Worm (Caenorhabditis elegans) whole organism, young adult: Measurements from ENCODE around the gene cft-1.
A peak's percentile ranks its signal among the peaks of the same experiment; 100 is the strongest.

Experiments used
- B0336.3 ChIP-seq: fragments of 200-800 bp; sonication (Bioruptor generic); IDR thresholded peaks from 2 replicates; pipeline ENCODE4 v1.3.6; 2022; ENCODE audit warnings: missing genetic modification characterization, missing compliant biosample characterization
- C06A6.2 ChIP-seq: fragments of 200-800 bp; sonication (Bioruptor generic); conservative IDR thresholded peaks from 2 replicates; pipeline ENCODE4 v1.3.6; 2022; ENCODE audit warnings: missing genetic modification characterization, missing compliant biosample characterization
- F10E7.11 ChIP-seq: sonication (generic microtip); optimal IDR thresholded peaks from 2 replicates; lab custom pipeline; 2017; ENCODE audit warnings: mild to moderate bottlenecking, missing genetic modification characterization, moderate library complexity, missing compliant biosample characterization
- F39B2.1 ChIP-seq: fragments of 200-800 bp; sonication (Bioruptor generic); IDR thresholded peaks from 2 replicates; pipeline ENCODE4 v1.3.6; 2022; ENCODE audit warnings: missing genetic modification reagents, missing genetic modification characterization, missing compliant biosample characterization
- F52B5.7 ChIP-seq: sonication (generic microtip); optimal IDR thresholded peaks from 2 replicates; lab custom pipeline; 2016; ENCODE audit warnings: mild to moderate bottlenecking, missing genetic modification characterization, missing compliant biosample characterization
- F55B11.4 ChIP-seq: sonication (generic microtip); optimal IDR thresholded peaks from 2 replicates; lab custom pipeline; 2016; ENCODE audit warnings: missing compliant biosample characterization, missing genetic modification characterization, borderline replicate concordance; ENCODE audit not compliant: insufficient read depth
- aptf-2 ChIP-seq: fragments of 200-800 bp; sonication (Bioruptor generic); conservative IDR thresholded peaks from 2 replicates; pipeline ENCODE4 v1.3.6; 2022; ENCODE audit warnings: missing genetic modification reagents, missing genetic modification characterization, missing compliant biosample characterization
- athp-1 ChIP-seq: sonication (generic microtip); optimal IDR thresholded peaks from 2 replicates; lab custom pipeline; 2017; ENCODE audit warnings: mild to moderate bottlenecking, missing genetic modification characterization, missing compliant biosample characterization
- attf-3 ChIP-seq: fragments of 200-800 bp; sonication (Bioruptor generic); conservative IDR thresholded peaks from 2 replicates; pipeline ENCODE4 v1.3.6; 2022; ENCODE audit warnings: missing genetic modification reagents, missing genetic modification characterization, missing compliant biosample characterization
- attf-6 ChIP-seq: fragments of 200-800 bp; sonication (Bioruptor generic); IDR thresholded peaks from 2 replicates; pipeline ENCODE4 v1.3.6; 2022; ENCODE audit warnings: missing genetic modification reagents, missing genetic modification characterization, missing compliant biosample characterization
- bed-1 ChIP-seq: fragments of 200-800 bp; sonication (Bioruptor generic); IDR thresholded peaks from 2 replicates; pipeline ENCODE4 v1.3.6; 2022; ENCODE audit warnings: missing genetic modification reagents, missing genetic modification characterization, missing compliant biosample characterization
- ccch-3 ChIP-seq: fragments of 200-800 bp; sonication (Bioruptor generic); optimal IDR thresholded peaks from 2 replicates; lab custom pipeline; 2018; ENCODE audit warnings: mild to moderate bottlenecking, missing genetic modification characterization, missing compliant biosample characterization
- cebp-1 ChIP-seq, 2 experiments: fragments of 200-800 bp in 1 of 2; sonication (Bioruptor generic) in 1 of 2; sonication (generic microtip) in 1 of 2; IDR thresholded peaks in 1 of 2; optimal IDR thresholded peaks in 1 of 2; 2 replicates each; pipeline versions ENCODE4 v1.3.6 to Lab custom; 2017 to 2022; ENCODE audit warnings: missing compliant biosample characterization in 2 of 2, missing genetic modification characterization in 2 of 2, mild to moderate bottlenecking in 1 of 2, missing genetic modification reagents in 1 of 2, moderate library complexity in 1 of 2
- ceh-40 ChIP-seq: fragments of 200-800 bp; sonication (Bioruptor generic); IDR thresholded peaks from 2 replicates; pipeline ENCODE4 v1.3.6; 2022; ENCODE audit warnings: missing genetic modification characterization, missing compliant biosample characterization
- ceh-58 ChIP-seq: fragments of 200-800 bp; sonication (Bioruptor generic); IDR thresholded peaks from 2 replicates; pipeline ENCODE4 v1.3.6; 2022; ENCODE audit warnings: missing genetic modification characterization, missing compliant biosample characterization
- chd-7 ChIP-seq: sonication (generic microtip); optimal IDR thresholded peaks from 2 replicates; lab custom pipeline; 2016; ENCODE audit warnings: mild to moderate bottlenecking, missing genetic modification characterization, moderate library complexity, missing compliant biosample characterization
- die-1 ChIP-seq: sonication (generic microtip); optimal IDR thresholded peaks from 2 replicates; lab custom pipeline; 2016; ENCODE audit warnings: missing genotype, mild to moderate bottlenecking, missing genetic modification characterization, missing compliant biosample characterization
- dpl-1 ChIP-seq: fragments of 150-350 bp; optimal IDR thresholded peaks from 2 replicates; lab custom pipeline; 2014; ENCODE audit warnings: missing biosample characterization, missing genetic modification reagents, missing genetic modification characterization
- egrh-3 ChIP-seq: fragments of 200-800 bp; sonication (Bioruptor generic); IDR thresholded peaks from 2 replicates; pipeline ENCODE4 v1.3.6; 2022; ENCODE audit warnings: missing genetic modification reagents, missing genetic modification characterization, missing compliant biosample characterization
- ekl-4 ChIP-seq: fragments of 200-800 bp; sonication (Bioruptor generic); IDR thresholded peaks from 2 replicates; pipeline ENCODE4 v1.3.6; 2022; ENCODE audit warnings: missing genetic modification reagents, missing genetic modification characterization, missing compliant biosample characterization
- gei-17 ChIP-seq: fragments of 200-800 bp; sonication (Bioruptor generic); optimal IDR thresholded peaks from 2 replicates; lab custom pipeline; 2018; ENCODE audit warnings: mild to moderate bottlenecking, missing genetic modification characterization, missing compliant biosample characterization
- him-1 ChIP-seq: sonication (generic microtip); optimal IDR thresholded peaks from 2 replicates; lab custom pipeline; 2016; ENCODE audit warnings: missing genotype, missing genetic modification reagents, missing genetic modification characterization, missing compliant biosample characterization
- hlh-12 ChIP-seq: sonication (generic microtip); optimal IDR thresholded peaks from 2 replicates; lab custom pipeline; 2016; ENCODE audit warnings: missing genetic modification characterization, missing compliant biosample characterization
- hmg-1.2 ChIP-seq: fragments of 200-800 bp; sonication (Bioruptor generic); IDR thresholded peaks from 2 replicates; pipeline ENCODE4 v1.3.6; 2022; ENCODE audit warnings: missing genetic modification reagents, missing genetic modification characterization, missing compliant biosample characterization
- hmg-20 ChIP-seq: fragments of 200-800 bp; sonication (Bioruptor generic); IDR thresholded peaks from 2 replicates; pipeline ENCODE4 v1.3.6; 2022; ENCODE audit warnings: missing genetic modification reagents, missing genetic modification characterization, missing compliant biosample characterization
- hrde-1 ChIP-seq: sonication (generic microtip); optimal IDR thresholded peaks from 2 replicates; lab custom pipeline; 2016; ENCODE audit warnings: missing genetic modification characterization, mild to moderate bottlenecking, missing compliant biosample characterization, moderate library complexity, missing genotype, missing genetic modification reagents, borderline replicate concordance
- lin-26 ChIP-seq: fragments of 200-800 bp; sonication (Bioruptor generic); IDR thresholded peaks from 2 replicates; pipeline ENCODE4 v1.3.6; 2022; ENCODE audit warnings: missing genetic modification reagents, missing genetic modification characterization, missing compliant biosample characterization
- madf-3 ChIP-seq: fragments of 200-800 bp; sonication (Bioruptor generic); IDR thresholded peaks from 2 replicates; pipeline ENCODE4 v1.3.6; 2022; ENCODE audit warnings: missing genetic modification reagents, missing genetic modification characterization, missing compliant biosample characterization
- madf-6 ChIP-seq: fragments of 200-800 bp; sonication (Bioruptor generic); IDR thresholded peaks from 2 replicates; pipeline ENCODE4 v1.3.6; 2022; ENCODE audit warnings: missing genetic modification reagents, missing genetic modification characterization, missing compliant biosample characterization
- mcd-1 ChIP-seq: fragments of 200-800 bp; sonication (Bioruptor generic); IDR thresholded peaks from 2 replicates; pipeline ENCODE4 v1.3.6; 2022; ENCODE audit warnings: missing genetic modification reagents, missing genetic modification characterization, missing compliant biosample characterization
- nfyb-1 ChIP-seq: fragments of 200-800 bp; sonication (Bioruptor generic); IDR thresholded peaks from 2 replicates; pipeline ENCODE4 v1.3.6; 2022; ENCODE audit warnings: missing genetic modification reagents, missing genetic modification characterization, missing compliant biosample characterization
- pbrm-1 ChIP-seq: fragments of 200-800 bp; sonication (Bioruptor generic); IDR thresholded peaks from 2 replicates; pipeline ENCODE4 v1.3.6; 2022; ENCODE audit warnings: missing genetic modification reagents, missing genetic modification characterization, missing compliant biosample characterization
- pha-4 ChIP-seq: fragments of 150-350 bp; sonication (generic microtip); optimal IDR thresholded peaks from 2 replicates; lab custom pipeline; 2014; ENCODE audit warnings: missing biosample characterization, missing genetic modification reagents, missing genetic modification characterization
- snpc-1.3 ChIP-seq: sonication (generic microtip); optimal IDR thresholded peaks from 2 replicates; lab custom pipeline; 2017; ENCODE audit warnings: missing genetic modification characterization, mild to moderate bottlenecking, missing compliant biosample characterization, antibody characterized with exemption, moderate library complexity, missing genotype, missing genetic modification reagents; ENCODE audit not compliant: insufficient read depth
- snpc-3.4 ChIP-seq: sonication (generic microtip); optimal IDR thresholded peaks from 2 replicates; lab custom pipeline; 2017; ENCODE audit warnings: missing genetic modification characterization, mild to moderate bottlenecking, missing compliant biosample characterization, antibody characterized with exemption, moderate library complexity, missing genotype, missing genetic modification reagents
- tbp1 ChIP-seq: fragments of 200-800 bp; sonication (Bioruptor generic); optimal IDR thresholded peaks from 2 replicates; lab custom pipeline; 2018; ENCODE audit warnings: mild to moderate bottlenecking, missing genetic modification characterization, missing compliant biosample characterization
- tbx-9 ChIP-seq: sonication (generic microtip); optimal IDR thresholded peaks from 2 replicates; lab custom pipeline; 2016; ENCODE audit warnings: borderline replicate concordance, missing genetic modification characterization, inconsistent platforms, missing compliant biosample characterization
- tlf-1 ChIP-seq: fragments of 200-800 bp; sonication (Bioruptor generic); optimal IDR thresholded peaks from 2 replicates; lab custom pipeline; 2018; ENCODE audit warnings: mild to moderate bottlenecking, missing genetic modification characterization, missing compliant biosample characterization
- unc-130 ChIP-seq: sonication (generic microtip); optimal IDR thresholded peaks from 2 replicates; lab custom pipeline; 2016; ENCODE audit warnings: missing genetic modification reagents, missing genetic modification characterization, missing compliant biosample characterization
- zfh-2 ChIP-seq: fragments of 200-800 bp; sonication (Bioruptor generic); conservative IDR thresholded peaks from 2 replicates; pipeline ENCODE4 v1.3.6; 2022; ENCODE audit warnings: missing genetic modification reagents, missing genetic modification characterization, missing compliant biosample characterization
- ztf-25 ChIP-seq: fragments of 200-800 bp; sonication (Bioruptor generic); IDR thresholded peaks from 2 replicates; pipeline ENCODE4 v1.3.6; 2022; ENCODE audit warnings: missing genetic modification reagents, missing genetic modification characterization, missing compliant biosample characterization
- ztf-26 ChIP-seq: sonication (generic microtip); optimal IDR thresholded peaks from 2 replicates; lab custom pipeline; 2017; ENCODE audit warnings: missing genetic modification characterization, missing compliant biosample characterization
- ztf-28 ChIP-seq: fragments of 200-800 bp; sonication (Bioruptor generic); IDR thresholded peaks from 2 replicates; pipeline ENCODE4 v1.3.6; 2022; ENCODE audit warnings: missing genetic modification reagents, missing genetic modification characterization, missing compliant biosample characterization
- ztf-3 ChIP-seq: fragments of 200-800 bp; sonication (Bioruptor generic); optimal IDR thresholded peaks from 2 replicates; lab custom pipeline; 2018; ENCODE audit warnings: mild to moderate bottlenecking, missing genetic modification characterization, missing compliant biosample characterization

The cft-1 gene

ce11 chrV:5581312-5581711, 42.7 kb downstream of the cft-1 start, which contains the start of gene klc-2 (continued):
- TF ChIP-seq nfyb-1 (GFP tag; lab: Robert Waterston, UW) (no peak), unc-130 (GFP tag; lab: Kevin White, UChicago) (no peak), ceh-40 (no peak), ztf-28 (no peak), bed-1 (GFP tag; lab: Robert Waterston, UW) (no peak), F10E7.11 (tag; lab: Kevin White, UChicago) (no peak), die-1 (tag; lab: Kevin White, UChicago) (no peak)

ce11 chrV:5582308-5582707, 43.7 kb downstream of the cft-1 start:
- TF ChIP-seq hmg-20 (GFP tag; lab: Robert Waterston, UW) (peak; percentile 33; the same call in 1 of the 2 replicates), mcd-1 (0 out of 2 replicates have a peak, but pooled peaks have one; percentile 17), tbx-9 (tag; lab: Kevin White, UChicago) (no peak), F10E7.11 (tag; lab: Kevin White, UChicago) (no peak), chd-7 (tag; lab: Kevin White, UChicago) (peak; percentile 34), F55B11.4 (no peak), him-1 (tag; lab: Kevin White, UChicago) (peak; percentile 29), ceh-40 (no peak), zfh-2 (0 out of 2 replicates have a peak, but pooled peaks have one; percentile 23), pbrm-1 (GFP tag; lab: Robert Waterston, UW) (0 out of 2 replicates have a peak, but pooled peaks have one; percentile 26), dpl-1 (GFP tag; lab: Kevin White, UChicago) (no peak)

ce11 chrV:5582860-5583259, 44.3 kb downstream of the cft-1 start:
- TF ChIP-seq madf-3 (GFP tag; lab: Robert Waterston, UW) (0 out of 2 replicates have a peak, but pooled peaks have one; percentile 73), hrde-1 (tag; lab: Kevin White, UChicago) (no peak), pha-4 (tag; lab: Kevin White, UChicago) (no peak), attf-6 (GFP tag; lab: Robert Waterston, UW) (peak; percentile 44; the same call in 1 of the 2 replicates), lin-26 (GFP tag; lab: Robert Waterston, UW) (peak; percentile 63; the same call in 1 of the 2 replicates), madf-6 (GFP tag; lab: Robert Waterston, UW) (peak; percentile 56), ekl-4 (GFP tag; lab: Robert Waterston, UW) (no peak), gei-17 (GFP tag; lab: Kevin White, UChicago) (no peak), F39B2.1 (GFP tag; lab: Robert Waterston, UW) (no peak), athp-1 (tag; lab: Kevin White, UChicago) (peak; percentile 8), cebp-1 (GFP tag; IDR thresholded peaks at IDR 0.05; lab: Robert Waterston, UW) (no peak), cebp-1 (tag; optimal IDR thresholded peaks at IDR 0.05; lab: Kevin White, UChicago) (peak; percentile 19), ceh-58 (GFP tag; lab: Robert Waterston, UW) (0 out of 2 replicates have a peak, but pooled peaks have one; percentile 82), unc-130 (GFP tag; lab: Kevin White, UChicago) (no peak), aptf-2 (no peak), tbx-9 (tag; lab: Kevin White, UChicago) (no peak), snpc-3.4 (tag; lab: Kevin White, UChicago) (no peak), tlf-1 (GFP tag; lab: Kevin White, UChicago) (peak; percentile 18), C06A6.2 (GFP tag; lab: Robert Waterston, UW) (no peak), ztf-25 (GFP tag; lab: Robert Waterston, UW) (no peak), ztf-3 (GFP tag; lab: Kevin White, UChicago) (no peak), ccch-3 (GFP tag; lab: Kevin White, UChicago) (no peak), F52B5.7 (tag; lab: Kevin White, UChicago) (peak; percentile 26), tbp1 (peak; percentile 2), hlh-12 (tag; lab: Kevin White, UChicago) (no peak), snpc-1.3 (tag; lab: Kevin White, UChicago) (no peak), pbrm-1 (GFP tag; lab: Robert Waterston, UW) (peak; percentile 70), hmg-1.2 (GFP tag; lab: Robert Waterston, UW) (0 out of 2 replicates have a peak, but pooled peaks have one; percentile 13), ztf-26 (tag; lab: Kevin White, UChicago) (no peak), attf-3 (GFP tag; lab: Robert Waterston, UW) (no peak), egrh-3 (no peak), B0336.3 (GFP tag; lab: Robert Waterston, UW) (peak; percentile 75)
